Fruit fly (Drosophila melanogaster): ENCODE measurements around the gene Jon65Aiii.

Gene Jon65Aiii

DNA sequence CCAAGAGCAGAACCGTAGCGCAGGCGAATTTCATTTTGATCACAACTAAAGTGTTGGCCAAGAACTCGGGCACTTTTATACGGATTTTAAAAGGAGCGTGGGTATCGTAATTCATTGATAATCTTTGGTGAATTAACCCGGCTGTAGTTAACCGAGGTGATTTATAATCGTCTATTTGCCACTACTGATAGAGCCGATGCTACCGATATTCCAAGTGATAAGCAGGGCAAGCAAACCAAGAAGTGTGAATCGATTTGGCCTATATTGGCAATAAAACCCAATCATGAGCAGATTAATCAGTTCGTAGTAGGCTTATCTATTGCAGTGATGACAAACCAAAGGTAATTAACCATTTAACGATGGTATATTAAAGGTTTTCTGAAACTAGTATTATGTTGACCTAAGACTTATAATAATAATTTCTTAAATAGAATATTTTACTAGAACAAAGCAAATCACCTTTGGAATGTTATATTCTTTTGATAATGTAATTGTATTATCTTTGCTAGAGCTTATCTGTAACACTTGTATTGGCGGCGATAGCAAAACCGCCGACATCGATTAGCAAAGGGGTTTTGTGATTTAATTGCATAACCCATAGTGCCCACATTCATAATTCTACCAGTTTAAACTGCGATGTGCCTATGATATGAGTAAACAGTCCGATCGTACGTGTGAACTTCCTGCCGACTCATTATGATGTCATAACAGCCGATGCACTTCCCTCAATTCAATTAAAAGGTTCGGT is 12.5 kb downstream of the Jon65Aiii start, which contains the start of gene CG10472:
Gene CG10472 (minus strand): TSS at position 51 of the 748 bp plus-strand sequence.
- TF ChIP-seq Crg-1 (GFP tag; optimal IDR thresholded peaks at IDR 0.05) (no peak), cic (GFP tag; optimal IDR thresholded peaks at IDR 0.05) (peak; percentile 82), kay (GFP tag; ENCODE audit: borderline replicate concordance) (peak; percentile 76), CG12768 (GFP tag; optimal IDR thresholded peaks at IDR 0.05) (peak; percentile 13)

DNA sequence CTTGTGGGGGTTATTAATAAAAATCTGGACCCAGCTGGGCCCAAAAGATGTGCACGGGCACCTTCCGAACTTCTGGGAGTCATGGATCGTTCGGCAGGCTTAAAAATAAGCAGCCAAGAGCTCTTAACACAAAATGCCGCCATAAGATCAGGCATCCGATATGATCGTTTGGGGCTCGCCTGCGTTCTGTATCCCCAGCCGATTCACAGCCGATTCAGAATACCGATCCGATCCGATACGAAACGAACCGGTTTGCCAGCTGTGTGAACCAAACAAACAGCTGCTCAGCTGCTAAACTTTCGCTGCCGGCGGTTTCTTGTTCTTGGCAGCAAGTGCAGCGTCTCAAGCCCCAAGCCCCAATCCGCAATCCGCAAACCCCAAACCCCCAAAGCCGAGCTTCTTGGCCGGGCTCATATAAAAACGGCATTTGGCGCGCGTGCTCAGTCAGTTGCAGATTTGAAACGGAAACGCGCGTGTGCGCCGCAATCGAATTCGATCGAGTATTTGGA is 15.4 kb downstream of the Jon65Aiii start, which contains the start of gene CG42269:
Gene CG42269 (plus strand): TSS at position 416 of the 509 bp plus-strand sequence.
- no peak for TF ChIP-seq kay (GFP tag; ENCODE audit: borderline replicate concordance)
- no peak for TF ChIP-seq pad (GFP tag; optimal IDR thresholded peaks at IDR 0.05)
- TF ChIP-seq CG12768 (GFP tag; optimal IDR thresholded peaks at IDR 0.05): no peak
- TF ChIP-seq Crg-1 (GFP tag; optimal IDR thresholded peaks at IDR 0.05): no peak
- no peak for TF ChIP-seq bab1 (GFP tag; optimal IDR thresholded peaks at IDR 0.05)
- no peak for TF ChIP-seq cic (GFP tag; optimal IDR thresholded peaks at IDR 0.05)
- TF ChIP-seq cnc (optimal IDR thresholded peaks at IDR 0.05): no peak
- no peak for TF ChIP-seq CG7045 (GFP tag; optimal IDR thresholded peaks at IDR 0.05)
- no peak for TF ChIP-seq CG5204 (GFP tag; optimal IDR thresholded peaks at IDR 0.05)
- TF ChIP-seq CG1620 (GFP tag; optimal IDR thresholded peaks at IDR 0.05): no peak
- no peak for TF ChIP-seq CG11617 (GFP tag; optimal IDR thresholded peaks at IDR 0.05)
- TF ChIP-seq tj (GFP tag; optimal IDR thresholded peaks at IDR 0.05): no peak
- no peak for TF ChIP-seq Mnt (GFP tag; optimal IDR thresholded peaks at IDR 0.05)
- no peak for TF ChIP-seq CG7101 (tag; optimal IDR thresholded peaks at IDR 0.05)
- TF ChIP-seq Hr96 (GFP tag; optimal IDR thresholded peaks at IDR 0.05): no peak
- TF ChIP-seq CG33017 (tag; optimal IDR thresholded peaks at IDR 0.05): no peak
- TF ChIP-seq CG14711 (tag; optimal IDR thresholded peaks at IDR 0.05): no peak
- TF ChIP-seq toe (GFP tag; optimal IDR thresholded peaks at IDR 0.05): no peak

DNA sequence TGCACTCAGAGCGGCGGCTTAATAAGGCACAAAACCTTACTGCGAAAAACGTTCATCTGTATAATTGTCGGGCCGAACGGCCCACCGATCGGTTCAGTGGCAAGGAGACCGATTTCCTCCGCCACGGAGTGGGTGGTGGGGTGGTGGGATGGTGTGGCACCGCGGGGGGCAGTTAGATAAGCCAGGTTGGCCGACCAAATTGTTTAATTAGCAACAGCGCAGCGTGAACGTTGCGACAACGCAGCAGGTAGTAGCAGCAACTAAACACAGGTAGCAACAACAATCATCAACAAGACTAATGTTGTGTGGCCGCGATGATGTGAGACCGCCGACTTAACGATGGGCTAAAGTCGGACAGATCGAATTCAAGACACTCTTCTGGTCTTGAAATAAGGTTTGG is 17.6 kb downstream of the Jon65Aiii start:
- TF ChIP-seq cnc (optimal IDR thresholded peaks at IDR 0.05) (no peak), CG7045 (GFP tag; optimal IDR thresholded peaks at IDR 0.05) (no peak), CG5204 (GFP tag; optimal IDR thresholded peaks at IDR 0.05) (no peak)

DNA sequence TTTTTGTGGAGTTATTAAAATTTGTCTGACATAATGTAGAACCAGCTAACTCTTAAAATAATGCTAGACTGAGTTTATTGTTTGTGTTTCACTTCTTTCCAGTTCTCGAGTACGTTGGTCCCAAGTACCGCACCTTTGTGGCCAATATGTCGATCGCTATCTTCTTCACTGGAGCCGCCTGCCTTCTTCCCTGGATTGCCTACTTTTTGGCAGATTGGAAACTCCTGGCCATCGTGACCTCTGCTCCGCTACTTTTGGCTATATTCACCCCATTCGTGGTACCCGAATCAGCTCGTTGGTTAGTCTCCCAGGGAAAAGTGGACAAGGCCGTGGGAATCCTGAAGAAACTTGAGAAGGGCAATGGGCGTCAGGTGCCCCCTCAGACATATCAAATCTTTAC is 19.6 kb downstream of the Jon65Aiii start:
- TF ChIP-seq tj (GFP tag; optimal IDR thresholded peaks at IDR 0.05): no peak
- TF ChIP-seq CG1620 (GFP tag; optimal IDR thresholded peaks at IDR 0.05): no peak
- TF ChIP-seq CG14711 (tag; optimal IDR thresholded peaks at IDR 0.05): no peak
- no peak for TF ChIP-seq CG33017 (tag; optimal IDR thresholded peaks at IDR 0.05)
- no peak for TF ChIP-seq toe (GFP tag; optimal IDR thresholded peaks at IDR 0.05)
- no peak for TF ChIP-seq ovo (GFP tag; optimal IDR thresholded peaks at IDR 0.05)
- no peak for TF ChIP-seq Hr96 (GFP tag; optimal IDR thresholded peaks at IDR 0.05)
- TF ChIP-seq CG7101 (tag; optimal IDR thresholded peaks at IDR 0.05): no peak
- no peak for TF ChIP-seq CG5204 (GFP tag; optimal IDR thresholded peaks at IDR 0.05)
- TF ChIP-seq CG12768 (GFP tag; optimal IDR thresholded peaks at IDR 0.05): no peak
- TF ChIP-seq pad (GFP tag; optimal IDR thresholded peaks at IDR 0.05): no peak
- no peak for TF ChIP-seq bab1 (GFP tag; optimal IDR thresholded peaks at IDR 0.05)
- TF ChIP-seq CG11617 (GFP tag; optimal IDR thresholded peaks at IDR 0.05): no peak
- no peak for TF ChIP-seq CG7045 (GFP tag; optimal IDR thresholded peaks at IDR 0.05)
- no peak for TF ChIP-seq Mnt (GFP tag; optimal IDR thresholded peaks at IDR 0.05)
- no peak for TF ChIP-seq cic (GFP tag; optimal IDR thresholded peaks at IDR 0.05)
- no peak for TF ChIP-seq Clk (GFP tag; optimal IDR thresholded peaks at IDR 0.05)
- TF ChIP-seq cnc (optimal IDR thresholded peaks at IDR 0.05): no peak
- TF ChIP-seq kay (GFP tag; ENCODE audit: borderline replicate concordance): no peak
- TF ChIP-seq Crg-1 (GFP tag; optimal IDR thresholded peaks at IDR 0.05): no peak

DNA sequence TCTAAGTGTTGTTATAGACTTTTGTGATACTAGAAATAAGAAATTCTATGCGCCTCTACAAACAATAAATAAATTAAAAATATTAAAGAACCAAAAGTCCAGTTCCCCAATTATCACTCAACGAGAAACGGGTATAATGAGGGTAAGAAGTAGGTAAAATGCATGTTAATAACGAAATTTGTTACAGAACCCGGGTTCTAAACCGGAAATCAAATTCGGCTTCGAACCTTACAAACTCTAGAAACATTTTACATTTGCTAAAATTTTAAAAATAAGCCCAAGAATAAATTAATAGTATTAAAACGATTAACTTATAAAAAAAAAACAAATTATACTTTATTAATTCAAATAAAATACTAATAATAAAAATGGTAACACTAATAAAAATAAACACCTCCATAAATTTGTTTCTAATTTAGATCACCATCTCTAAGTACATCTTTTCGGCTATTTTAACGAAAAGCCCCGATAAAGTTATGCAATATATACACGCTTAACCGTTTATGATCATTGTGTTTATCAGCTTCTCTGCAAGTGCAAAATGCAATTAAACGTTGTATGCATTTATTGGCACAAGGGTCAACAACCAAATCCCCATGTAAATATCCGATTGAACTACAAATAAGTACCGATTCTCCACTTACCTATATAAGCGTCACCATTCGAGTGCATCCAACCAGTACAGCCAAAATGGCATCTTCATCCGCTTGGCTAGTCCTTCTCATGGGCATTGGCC is 21.1 kb downstream of the Jon65Aiii start, which contains the start of gene CG6602:
Gene CG6602 (plus strand): TSS at position 686 of the 736 bp plus-strand sequence.
- TF ChIP-seq CG12768 (GFP tag; optimal IDR thresholded peaks at IDR 0.05) (no peak), Mnt (GFP tag; optimal IDR thresholded peaks at IDR 0.05) (peak; percentile 20), kay (GFP tag; ENCODE audit: borderline replicate concordance) (peak; percentile 17), CG7101 (tag; optimal IDR thresholded peaks at IDR 0.05) (peak; percentile 34), CG1620 (GFP tag; optimal IDR thresholded peaks at IDR 0.05) (peak; percentile 37), CG11617 (GFP tag; optimal IDR thresholded peaks at IDR 0.05) (peak; percentile 2), bab1 (GFP tag; optimal IDR thresholded peaks at IDR 0.05) (peak; percentile 43), CG7045 (GFP tag; optimal IDR thresholded peaks at IDR 0.05) (peak; percentile 67), cic (GFP tag; optimal IDR thresholded peaks at IDR 0.05) (no peak), Crg-1 (GFP tag; optimal IDR thresholded peaks at IDR 0.05) (no peak), pad (GFP tag; optimal IDR thresholded peaks at IDR 0.05) (peak; percentile 30), Hr96 (GFP tag; optimal IDR thresholded peaks at IDR 0.05) (peak; percentile 33), CG33017 (tag; optimal IDR thresholded peaks at IDR 0.05) (no peak), CG14711 (tag; optimal IDR thresholded peaks at IDR 0.05) (peak; percentile 26)

Data from whole organism, adult.